Fruit fly (Drosophila melanogaster) whole organism, prepupa: ENCODE results near the gene Uro.
A peak's percentile ranks its signal among the peaks of the same experiment; 100 is the strongest.

ENCODE experiments used
- Blimp-1 ChIP-seq: fragments of 200-800 bp; sonication (Bioruptor generic); optimal IDR thresholded peaks from 3 replicates; lab custom pipeline; 2017; ENCODE audit warnings: missing biosample characterization, missing genetic modification characterization, mild to moderate bottlenecking, moderate library complexity, missing genetic modification reagents
- CG10631 ChIP-seq: fragments of 200-800 bp; sonication (Bioruptor generic); optimal IDR thresholded peaks from 2 replicates; lab custom pipeline; 2016; ENCODE audit warnings: missing biosample characterization, missing genetic modification characterization
- CG11294 ChIP-seq: fragments of 200-800 bp; sonication (Bioruptor generic); IDR thresholded peaks from 2 replicates; pipeline ENCODE4 v1.3.6; 2022; ENCODE audit warnings: missing biosample characterization, missing genetic modification characterization
- CG11762 ChIP-seq: fragments of 200-800 bp; sonication (Bioruptor generic); optimal IDR thresholded peaks from 3 replicates; lab custom pipeline; 2016; ENCODE audit warnings: missing biosample characterization, missing genetic modification characterization; ENCODE audit not compliant: insufficient read depth
- CG11902 ChIP-seq: fragments of 200-800 bp; sonication (Bioruptor generic); optimal IDR thresholded peaks from 3 replicates; lab custom pipeline; 2016; ENCODE audit warnings: missing biosample characterization, missing genetic modification characterization
- CG15336 ChIP-seq: fragments of 200-800 bp; sonication (Bioruptor generic); IDR thresholded peaks from 2 replicates; pipeline ENCODE4 v1.3.6; 2022; ENCODE audit warnings: missing biosample characterization, missing genetic modification characterization
- CG16779 ChIP-seq: fragments of 200-800 bp; sonication (Bioruptor generic); optimal IDR thresholded peaks from 3 replicates; lab custom pipeline; 2017; ENCODE audit warnings: missing biosample characterization, mild to moderate bottlenecking, missing genetic modification characterization
- CG3032 ChIP-seq: fragments of 200-800 bp; optimal IDR thresholded peaks from 2 replicates; lab custom pipeline; 2019; ENCODE audit warnings: missing biosample characterization, mild to moderate bottlenecking, missing genetic modification characterization, moderate library complexity
- CG31627 ChIP-seq: fragments of 200-800 bp; sonication (Bioruptor generic); optimal IDR thresholded peaks from 3 replicates; lab custom pipeline; 2016; ENCODE audit warnings: missing biosample characterization, missing genetic modification characterization
- CG32006 ChIP-seq: fragments of 200-800 bp; sonication (Bioruptor generic); optimal IDR thresholded peaks from 3 replicates; lab custom pipeline; 2017; ENCODE audit warnings: missing biosample characterization, mild to moderate bottlenecking, missing genetic modification characterization
- CG3919 ChIP-seq: fragments of 200-800 bp; sonication (Bioruptor generic); optimal IDR thresholded peaks from 3 replicates; lab custom pipeline; 2016; ENCODE audit warnings: missing biosample characterization, missing genetic modification characterization
- CG4318 ChIP-seq: fragments of 200-800 bp; sonication (Bioruptor generic); optimal IDR thresholded peaks from 3 replicates; lab custom pipeline; 2017; ENCODE audit warnings: missing biosample characterization, mild to moderate bottlenecking, missing genetic modification characterization
- CG6163 ChIP-seq: fragments of 200-800 bp; sonication (Bioruptor generic); IDR thresholded peaks from 3 replicates; pipeline ENCODE4 v1.3.6; 2022; ENCODE audit warnings: missing biosample characterization, missing genetic modification characterization
- CG6792 ChIP-seq: fragments of 200-800 bp; sonication (Bioruptor generic); optimal IDR thresholded peaks from 3 replicates; lab custom pipeline; 2016; ENCODE audit warnings: missing biosample characterization, missing genetic modification characterization
- CG8319 ChIP-seq: fragments of 200-800 bp; sonication (Bioruptor generic); optimal IDR thresholded peaks from 3 replicates; lab custom pipeline; 2016; ENCODE audit warnings: missing biosample characterization, missing genetic modification characterization
- CG8632 ChIP-seq: fragments of 200-800 bp; sonication (Bioruptor generic); optimal IDR thresholded peaks from 3 replicates; lab custom pipeline; 2016; ENCODE audit warnings: missing biosample characterization, missing genetic modification characterization
- CG9139 ChIP-seq: fragments of 200-800 bp; sonication (Bioruptor generic); optimal IDR thresholded peaks from 3 replicates; lab custom pipeline; 2017; ENCODE audit warnings: missing biosample characterization, mild to moderate bottlenecking, missing genetic modification characterization
- Eip93F ChIP-seq: fragments of 200-800 bp; sonication (Bioruptor generic); optimal IDR thresholded peaks from 2 replicates; lab custom pipeline; 2016; ENCODE audit warnings: missing biosample characterization, mild to moderate bottlenecking, missing genetic modification characterization
- Ets96B ChIP-seq: fragments of 200-800 bp; optimal IDR thresholded peaks from 2 replicates; lab custom pipeline; 2019; ENCODE audit warnings: missing biosample characterization, mild to moderate bottlenecking, missing genetic modification characterization, moderate library complexity
- Hr38 ChIP-seq: sonication (Bioruptor generic); optimal IDR thresholded peaks from 2 replicates; lab custom pipeline; 2016; ENCODE audit warnings: missing biosample characterization, missing genetic modification characterization
- Hr4 ChIP-seq: fragments of 200-800 bp; sonication (Bioruptor generic); optimal IDR thresholded peaks from 3 replicates; lab custom pipeline; 2016; ENCODE audit warnings: missing biosample characterization, missing genetic modification characterization
- Lpt ChIP-seq: fragments of 200-800 bp; sonication (Bioruptor generic); optimal IDR thresholded peaks from 3 replicates; lab custom pipeline; 2016; ENCODE audit warnings: missing biosample characterization, missing genetic modification characterization
- Met ChIP-seq: fragments of 200-800 bp; sonication (Bioruptor generic); optimal IDR thresholded peaks from 3 replicates; lab custom pipeline; 2016; ENCODE audit warnings: missing biosample characterization, missing genetic modification characterization
- OdsH ChIP-seq: fragments of 200-800 bp; sonication (Bioruptor generic); optimal IDR thresholded peaks from 3 replicates; lab custom pipeline; 2016; ENCODE audit warnings: missing biosample characterization, missing genetic modification characterization
- Smox ChIP-seq: fragments of 200-800 bp; sonication (Bioruptor generic); optimal IDR thresholded peaks from 3 replicates; lab custom pipeline; 2016; ENCODE audit warnings: missing biosample characterization, missing genetic modification characterization
- Sox102F ChIP-seq: fragments of 200-800 bp; sonication (Bioruptor generic); optimal IDR thresholded peaks from 2 replicates; lab custom pipeline; 2016; ENCODE audit warnings: missing biosample characterization, mild to moderate bottlenecking, missing genetic modification characterization
- Sox15 ChIP-seq: fragments of 200-800 bp; sonication (Bioruptor generic); optimal IDR thresholded peaks from 3 replicates; lab custom pipeline; 2016; ENCODE audit warnings: missing biosample characterization, missing genetic modification characterization
- cyc ChIP-seq: fragments of 200-800 bp; sonication (Bioruptor generic); optimal IDR thresholded peaks from 3 replicates; lab custom pipeline; 2016; ENCODE audit warnings: missing biosample characterization, missing genetic modification characterization
- dsx ChIP-seq: fragments of 200-800 bp; optimal IDR thresholded peaks from 3 replicates; lab custom pipeline; 2019; ENCODE audit warnings: missing biosample characterization, mild to moderate bottlenecking, missing genetic modification characterization, moderate library complexity; ENCODE audit not compliant: poor library complexity, severe bottlenecking
- eg ChIP-seq: fragments of 200-800 bp; sonication (Bioruptor generic); IDR thresholded peaks from 3 replicates; pipeline ENCODE4 v1.3.6; 2022; ENCODE audit warnings: missing biosample characterization, missing genetic modification characterization
- esn ChIP-seq: fragments of 200-800 bp; sonication (Bioruptor generic); optimal IDR thresholded peaks from 2 replicates; lab custom pipeline; 2016; ENCODE audit warnings: missing biosample characterization, mild to moderate bottlenecking, missing genetic modification characterization, moderate library complexity
- fd59A ChIP-seq: fragments of 200-800 bp; sonication (Bioruptor generic); optimal IDR thresholded peaks from 2 replicates; lab custom pipeline; 2017; ENCODE audit warnings: missing biosample characterization, mild to moderate bottlenecking, missing genetic modification characterization, missing genetic modification reagents
- fd85E ChIP-seq: fragments of 200-800 bp; sonication (Bioruptor generic); optimal IDR thresholded peaks from 3 replicates; lab custom pipeline; 2016; ENCODE audit warnings: missing biosample characterization, missing genetic modification characterization
- fkh ChIP-seq: fragments of 200-800 bp; sonication (Bioruptor generic); optimal IDR thresholded peaks from 3 replicates; lab custom pipeline; 2017; ENCODE audit warnings: missing biosample characterization, mild to moderate bottlenecking, missing genetic modification characterization, moderate library complexity
- pdm3 ChIP-seq: fragments of 200-800 bp; sonication (Bioruptor generic); optimal IDR thresholded peaks from 3 replicates; lab custom pipeline; 2016; ENCODE audit warnings: missing biosample characterization, missing genetic modification characterization
- salr ChIP-seq, 2 experiments: fragments of 200-800 bp; sonication (Bioruptor generic); optimal IDR thresholded peaks; 3 replicates each; lab custom pipeline; 2016 to 2018; ENCODE audit warnings: missing biosample characterization in 2 of 2, missing genetic modification characterization in 2 of 2, mild to moderate bottlenecking in 1 of 2
- ss ChIP-seq, 2 experiments: fragments of 200-800 bp; sonication (Bioruptor generic); optimal IDR thresholded peaks; 2 replicates in 1 of 2; 3 replicates in 1 of 2; lab custom pipeline; 2017 to 2018; ENCODE audit warnings: mild to moderate bottlenecking in 2 of 2, missing biosample characterization in 2 of 2, missing genetic modification characterization in 2 of 2, moderate library complexity in 1 of 2
- svp ChIP-seq: fragments of 200-800 bp; sonication (Bioruptor generic); peaks from one replicate; lab custom pipeline; 2016; ENCODE audit warnings: missing biosample characterization, missing genetic modification characterization
- topi ChIP-seq: fragments of 200-800 bp; sonication (Bioruptor generic); optimal IDR thresholded peaks from 3 replicates; lab custom pipeline; 2016; ENCODE audit warnings: missing biosample characterization, missing genetic modification characterization
- vri ChIP-seq: fragments of 200-800 bp; sonication (Bioruptor generic); optimal IDR thresholded peaks from 3 replicates; lab custom pipeline; 2016; ENCODE audit warnings: missing biosample characterization, mild to moderate bottlenecking, missing genetic modification characterization

Uro gene

DNA sequence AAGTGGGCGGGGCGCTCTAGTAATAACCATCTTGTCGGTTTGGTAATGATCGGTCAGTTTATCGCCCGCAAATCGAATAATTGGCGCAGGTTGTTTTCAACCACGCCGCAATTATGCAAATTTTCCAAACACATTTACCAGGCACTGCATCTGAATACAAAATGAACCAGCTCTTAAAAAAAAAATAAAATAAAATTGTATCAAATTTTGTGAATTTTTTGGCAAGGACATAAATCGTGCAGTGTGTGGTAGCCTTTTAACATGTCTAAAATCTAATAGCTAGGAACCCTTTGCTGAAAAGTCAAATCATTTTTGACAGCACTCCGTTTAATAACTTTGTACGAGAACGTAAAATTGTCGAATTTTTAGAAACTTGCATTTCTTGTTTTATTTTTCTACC is 32.9 kb upstream of the Uro start, which contains the start of gene ATPsynGL:
ATPsynGL (plus strand) TSS at position 301 of the 400 bp plus-strand sequence.
- no peak for TF ChIP-seq Eip93F (GFP tag; lab: Kevin White, UChicago)
- TF ChIP-seq CG6792 (GFP tag; lab: Kevin White, UChicago): no peak
- no peak for TF ChIP-seq dsx (GFP tag; lab: Kevin White, UChicago)
- no peak for TF ChIP-seq CG6163 (GFP tag; lab: Robert Waterston, UW)
- TF ChIP-seq Sox102F (GFP tag; lab: Kevin White, UChicago): no peak
- no peak for TF ChIP-seq ss (GFP tag; optimal IDR thresholded peaks at IDR 0.05; lab: Kevin White, UChicago)
- TF ChIP-seq Sox15: no peak
- no peak for TF ChIP-seq esn (GFP tag; lab: Kevin White, UChicago)
- TF ChIP-seq Met: no peak
- TF ChIP-seq CG3032 (tag; lab: Kevin White, UChicago): no peak
- TF ChIP-seq Hr4 (GFP tag; lab: Kevin White, UChicago): no peak
- TF ChIP-seq CG10631 (GFP tag; lab: Kevin White, UChicago): no peak
- no peak for TF ChIP-seq svp
- no peak for TF ChIP-seq CG11294 (GFP tag; lab: Robert Waterston, UW)
- no peak for TF ChIP-seq CG4318 (GFP tag; lab: Kevin White, UChicago)
- no peak for TF ChIP-seq CG8319
- TF ChIP-seq CG15336 (GFP tag; lab: Robert Waterston, UW): no peak
- TF ChIP-seq fkh: no peak

DNA sequence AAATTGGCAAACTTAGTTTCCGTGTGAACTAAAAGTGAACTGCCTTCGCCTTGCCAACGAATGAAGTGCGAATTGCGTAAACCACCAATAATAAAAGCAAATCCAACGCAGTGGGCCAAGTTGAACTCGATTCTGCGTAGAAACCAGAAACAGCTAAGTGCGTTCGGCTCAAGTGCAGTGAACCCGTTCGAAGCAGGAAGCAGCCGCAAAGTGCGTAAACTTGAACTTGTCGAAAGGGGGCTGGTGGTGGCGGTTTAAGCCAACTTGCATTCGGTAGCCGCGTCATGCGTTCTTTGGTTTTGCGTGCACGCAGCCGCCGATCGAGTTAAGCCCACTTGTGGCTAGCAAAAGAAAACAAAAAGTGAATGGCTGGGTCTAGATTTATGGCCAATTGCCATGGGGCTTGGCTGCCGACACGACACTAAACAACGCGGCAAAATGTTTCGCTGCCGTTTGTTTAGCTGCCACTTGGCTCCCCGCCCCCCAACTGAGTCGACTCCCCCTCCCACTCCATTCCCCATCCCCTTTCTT is 29.2 kb upstream of the Uro start:
- TF ChIP-seq vri: no peak
- TF ChIP-seq dsx (GFP tag; lab: Kevin White, UChicago): peak; percentile 11
- TF ChIP-seq ss (GFP tag; optimal IDR thresholded peaks at IDR 0.05; lab: Kevin White, UChicago): peak in 1 of 2 experiments; percentile 98
- TF ChIP-seq, all 60 proteins: peak for 2

DNA sequence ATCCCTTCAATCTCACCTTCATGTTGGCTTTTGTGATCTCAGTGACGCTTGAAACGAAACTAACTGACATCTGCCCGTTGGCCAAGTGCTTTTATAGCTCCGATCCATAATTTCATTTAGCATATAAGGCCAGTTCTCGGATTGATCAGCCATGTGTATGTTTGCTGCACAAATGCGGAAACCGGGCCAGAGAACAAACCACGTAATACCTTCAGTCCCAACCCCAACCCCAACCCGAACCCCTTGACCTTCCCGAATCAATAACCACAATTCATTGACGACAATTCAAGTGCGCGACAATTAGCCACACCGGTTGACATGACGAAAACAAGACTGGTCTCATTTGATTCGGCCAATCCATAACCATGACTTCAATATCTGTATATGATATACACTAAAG is 26.8 kb upstream of the Uro start, which contains the start of gene CG7203:
CG7203 (minus strand) TSS at position 101 of the 400 bp plus-strand sequence.
- TF ChIP-seq fkh: no peak
- no peak for TF ChIP-seq esn (GFP tag; lab: Kevin White, UChicago)
- TF ChIP-seq CG6792 (GFP tag; lab: Kevin White, UChicago): no peak
- TF ChIP-seq CG9139 (GFP tag; lab: Kevin White, UChicago): no peak
- TF ChIP-seq CG32006 (GFP tag; lab: Kevin White, UChicago): no peak
- TF ChIP-seq salr (GFP tag; optimal IDR thresholded peaks at IDR 0.05; lab: Kevin White, UChicago): no peak
- TF ChIP-seq Smox: no peak
- TF ChIP-seq CG6163 (GFP tag; lab: Robert Waterston, UW): no peak
- TF ChIP-seq CG11762: no peak
- TF ChIP-seq pdm3 (GFP tag; lab: Kevin White, UChicago): no peak
- no peak for TF ChIP-seq Ets96B
- no peak for TF ChIP-seq fd85E (GFP tag; lab: Kevin White, UChicago)
- no peak for TF ChIP-seq CG8632 (GFP tag; lab: Kevin White, UChicago)
- TF ChIP-seq Hr4 (GFP tag; lab: Kevin White, UChicago): no peak
- TF ChIP-seq, all 60 proteins: peak for 0

DNA sequence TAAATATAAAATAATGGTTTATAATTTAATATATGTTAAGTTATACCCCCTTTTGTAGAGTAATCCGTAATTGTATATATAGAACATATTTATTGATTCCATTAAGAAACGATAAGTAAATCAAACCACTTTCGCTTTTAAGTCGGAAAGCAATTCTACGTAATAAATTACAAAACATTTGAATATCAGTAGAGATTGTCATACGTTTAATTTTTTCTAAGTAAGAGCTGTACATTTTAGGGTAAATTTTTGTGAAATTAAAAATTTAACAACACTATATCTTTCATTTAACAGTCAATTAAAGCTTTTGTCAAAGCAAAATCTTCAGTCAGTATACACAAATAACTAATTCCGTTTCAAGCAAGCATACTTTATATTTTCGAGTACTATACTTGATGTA is 26.0 kb upstream of the Uro start, which contains the start of gene CG46025:
CG46025 (plus strand) TSS at position 301 of the 400 bp plus-strand sequence.
- TF ChIP-seq Met: no peak
- TF ChIP-seq Hr38: no peak
- no peak for TF ChIP-seq CG16779 (tag; lab: Kevin White, UChicago)
- TF ChIP-seq pdm3 (GFP tag; lab: Kevin White, UChicago): no peak
- TF ChIP-seq CG6163 (GFP tag; lab: Robert Waterston, UW): no peak
- TF ChIP-seq Smox: no peak
- TF ChIP-seq CG10631 (GFP tag; lab: Kevin White, UChicago): no peak
- no peak for TF ChIP-seq dsx (GFP tag; lab: Kevin White, UChicago)

DNA sequence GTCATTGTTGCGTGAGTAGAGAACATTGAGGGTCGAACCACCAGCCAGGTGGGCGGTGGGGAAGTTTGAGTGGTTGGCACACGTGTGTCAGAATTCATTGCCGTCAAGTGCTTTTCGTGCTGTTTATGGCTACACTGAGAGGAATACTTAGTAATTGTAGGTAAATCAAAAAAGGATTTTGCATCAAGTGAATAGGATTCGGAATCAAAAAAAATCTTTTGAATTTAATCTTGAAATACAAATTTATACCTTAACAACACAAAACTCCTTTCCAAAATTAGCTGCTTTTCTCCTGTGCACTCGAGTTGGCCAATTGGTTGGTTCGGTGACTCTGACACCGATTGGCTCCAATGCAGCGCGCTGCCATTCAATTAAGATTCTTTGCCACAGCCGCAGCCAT is 25.3 kb upstream of the Uro start:
- no peak for TF ChIP-seq Blimp-1 (GFP tag; lab: Kevin White, UChicago)
- TF ChIP-seq Ets96B: peak; percentile 12
- peak; percentile 11 to 70 for TF ChIP-seq ss (GFP tag; optimal IDR thresholded peaks at IDR 0.05; lab: Kevin White, UChicago)
- TF ChIP-seq Eip93F (GFP tag; lab: Kevin White, UChicago): no peak
- TF ChIP-seq CG31627 (GFP tag; lab: Kevin White, UChicago): peak; percentile 14
- no peak for TF ChIP-seq CG4318 (GFP tag; lab: Kevin White, UChicago)
- peak; percentile 19 for TF ChIP-seq Lpt (GFP tag; lab: Kevin White, UChicago)
- TF ChIP-seq OdsH: no peak
- TF ChIP-seq CG11294 (GFP tag; lab: Robert Waterston, UW): 0 out of 2 replicates have a peak, but pooled peaks have one; percentile 25
- TF ChIP-seq Hr38: no peak
- 0 out of 3 replicates have a peak, but pooled peaks have one; percentile 55 for TF ChIP-seq eg (GFP tag; lab: Robert Waterston, UW)
- peak; percentile 4 for TF ChIP-seq cyc (GFP tag; lab: Kevin White, UChicago)
- TF ChIP-seq topi (GFP tag; lab: Kevin White, UChicago): peak; percentile 32
- no peak for TF ChIP-seq fd59A (GFP tag; lab: Kevin White, UChicago)
- no peak for TF ChIP-seq fkh
- no peak for TF ChIP-seq CG11902 (GFP tag; lab: Kevin White, UChicago)
- peak; percentile 53 for TF ChIP-seq CG15336 (GFP tag; lab: Robert Waterston, UW)
- TF ChIP-seq dsx (GFP tag; lab: Kevin White, UChicago): peak; percentile 5
- TF ChIP-seq CG3919 (GFP tag; lab: Kevin White, UChicago): peak; percentile 26
- TF ChIP-seq CG3032 (tag; lab: Kevin White, UChicago): peak; percentile 15
- TF ChIP-seq pdm3 (GFP tag; lab: Kevin White, UChicago): no peak
